Worm (Caenorhabditis elegans) whole organism, L2 larva: ENCODE measurements around the gene C28A5.6.
"Not testable (repeated sequence)": the region's sequence is repeated elsewhere in the genome, so short reads cannot be mapped to it uniquely, and the experiment has no call there.

Source experiments
- C34F6.9 ChIP-seq: fragments of 150-350 bp; optimal IDR thresholded peaks from 2 replicates; lab custom pipeline; 2014; ENCODE audit warnings: missing biosample characterization, missing genetic modification characterization
- F13H6.1 ChIP-seq: sonication (generic microtip); optimal IDR thresholded peaks from 2 replicates; lab custom pipeline; 2016; ENCODE audit warnings: missing genetic modification characterization, missing compliant biosample characterization
- Y55F3AM.14 ChIP-seq: fragments of 200-800 bp; sonication (Bioruptor generic); optimal IDR thresholded peaks from 2 replicates; lab custom pipeline; 2018; ENCODE audit warnings: mild to moderate bottlenecking, missing genetic modification characterization, missing compliant biosample characterization
- ZK546.5 ChIP-seq: sonication (generic microtip); optimal IDR thresholded peaks from 2 replicates; lab custom pipeline; 2017; ENCODE audit warnings: missing biosample characterization, missing genetic modification characterization
- alr-1 ChIP-seq: fragments of 150-350 bp; optimal IDR thresholded peaks from 2 replicates; lab custom pipeline; 2014; ENCODE audit warnings: missing biosample characterization, missing genetic modification characterization
- aly-2 ChIP-seq: fragments of 150-350 bp; optimal IDR thresholded peaks from 2 replicates; lab custom pipeline; 2014; ENCODE audit warnings: missing biosample characterization, missing genetic modification characterization
- ama-1 ChIP-seq: fragments of 150-350 bp; optimal IDR thresholded peaks from 2 replicates; lab custom pipeline; 2018; ENCODE audit warnings: inconsistent platforms
- blmp-1 ChIP-seq: sonication (generic microtip); optimal IDR thresholded peaks from 2 replicates; lab custom pipeline; 2017; ENCODE audit warnings: missing genetic modification characterization, mild to moderate bottlenecking, missing compliant biosample characterization, antibody characterized with exemption, moderate library complexity; ENCODE audit not compliant: insufficient read depth
- ceh-16 ChIP-seq: fragments of 150-350 bp; optimal IDR thresholded peaks from 2 replicates; lab custom pipeline; 2014; ENCODE audit warnings: missing biosample characterization, missing genetic modification characterization
- ceh-82 ChIP-seq: fragments of 150-350 bp; optimal IDR thresholded peaks from 2 replicates; lab custom pipeline; 2014; ENCODE audit warnings: missing biosample characterization, missing genetic modification characterization
- crh-2 ChIP-seq: sonication (generic microtip); optimal IDR thresholded peaks from 2 replicates; lab custom pipeline; 2017; ENCODE audit warnings: missing biosample characterization, missing genetic modification characterization
- dmd-4 ChIP-seq: sonication (generic microtip); optimal IDR thresholded peaks from 2 replicates; lab custom pipeline; 2017; ENCODE audit warnings: missing biosample characterization, missing genetic modification characterization
- egl-27 ChIP-seq: sonication (generic microtip); optimal IDR thresholded peaks from 3 replicates; lab custom pipeline; 2017; ENCODE audit warnings: missing biosample characterization, missing genetic modification reagents, missing genetic modification characterization
- elt-1 ChIP-seq: fragments of 150-350 bp; optimal IDR thresholded peaks from 2 replicates; lab custom pipeline; 2014; ENCODE audit warnings: missing biosample characterization, missing genetic modification characterization
- elt-3 ChIP-seq: sonication (generic microtip); optimal IDR thresholded peaks from 2 replicates; lab custom pipeline; 2017; ENCODE audit warnings: missing biosample characterization, missing genetic modification characterization
- fos-1 ChIP-seq: fragments of 150-350 bp; optimal IDR thresholded peaks from 2 replicates; lab custom pipeline; 2014; ENCODE audit warnings: missing biosample characterization, missing genetic modification characterization
- gmeb-1 ChIP-seq: fragments of 150-350 bp; optimal IDR thresholded peaks from 2 replicates; lab custom pipeline; 2014; ENCODE audit warnings: missing biosample characterization, missing genetic modification characterization
- lin-11 ChIP-seq: fragments of 150-350 bp; sonication (generic microtip); optimal IDR thresholded peaks from 2 replicates; lab custom pipeline; 2014; ENCODE audit warnings: missing biosample characterization, missing genetic modification characterization, inconsistent platforms, mixed read lengths
- lin-13 ChIP-seq: fragments of 150-350 bp; optimal IDR thresholded peaks from 2 replicates; lab custom pipeline; 2014; ENCODE audit warnings: missing biosample characterization, missing genetic modification reagents, missing genetic modification characterization
- lin-39 ChIP-seq: fragments of 150-350 bp; optimal IDR thresholded peaks from 2 replicates; lab custom pipeline; 2014; ENCODE audit warnings: missing biosample characterization, missing genetic modification reagents, missing genetic modification characterization
- lsy-2 ChIP-seq, 2 experiments: fragments of 150-350 bp in 1 of 2; sonication (generic microtip) in 1 of 2; optimal IDR thresholded peaks; 2 replicates each; lab custom pipeline; 2014 to 2017; ENCODE audit warnings: missing biosample characterization in 2 of 2, missing genetic modification characterization in 2 of 2
- mab-5 ChIP-seq: fragments of 150-350 bp; optimal IDR thresholded peaks from 2 replicates; lab custom pipeline; 2014; ENCODE audit warnings: missing biosample characterization, missing genetic modification characterization
- mbf-1 ChIP-seq: sonication (generic microtip); optimal IDR thresholded peaks from 2 replicates; lab custom pipeline; 2017; ENCODE audit warnings: missing biosample characterization, missing genetic modification characterization
- mdl-1 ChIP-seq, 2 experiments: fragments of 150-350 bp in 1 of 2; sonication (generic microtip) in 1 of 2; optimal IDR thresholded peaks; 2 replicates each; lab custom pipeline; 2017; ENCODE audit warnings: missing biosample characterization in 2 of 2, missing genetic modification characterization in 2 of 2
- nhr-11 ChIP-seq: fragments of 150-350 bp; optimal IDR thresholded peaks from 2 replicates; lab custom pipeline; 2014; ENCODE audit warnings: missing biosample characterization, missing genetic modification characterization
- nhr-129 ChIP-seq: fragments of 150-350 bp; optimal IDR thresholded peaks from 2 replicates; lab custom pipeline; 2014; ENCODE audit warnings: missing biosample characterization, missing genetic modification characterization
- nhr-21 ChIP-seq: fragments of 150-350 bp; optimal IDR thresholded peaks from 2 replicates; lab custom pipeline; 2014; ENCODE audit warnings: missing biosample characterization, missing genetic modification characterization
- nhr-23 ChIP-seq: fragments of 150-350 bp; optimal IDR thresholded peaks from 2 replicates; lab custom pipeline; 2014; ENCODE audit warnings: missing biosample characterization, missing genetic modification reagents, missing genetic modification characterization
- nhr-25 ChIP-seq: fragments of 150-350 bp; sonication (generic microtip); optimal IDR thresholded peaks from 3 replicates; lab custom pipeline; 2014; ENCODE audit warnings: missing biosample characterization, missing genetic modification characterization
- nhr-6 ChIP-seq: fragments of 150-350 bp; optimal IDR thresholded peaks from 2 replicates; lab custom pipeline; 2014; ENCODE audit warnings: missing biosample characterization, missing genetic modification characterization
- peb-1 ChIP-seq: fragments of 150-350 bp; optimal IDR thresholded peaks from 2 replicates; lab custom pipeline; 2014; ENCODE audit warnings: missing biosample characterization, missing genetic modification characterization
- skn-1 ChIP-seq: sonication (generic microtip); optimal IDR thresholded peaks from 2 replicates; lab custom pipeline; 2017; ENCODE audit warnings: missing biosample characterization, missing genetic modification characterization
- sma-3 ChIP-seq: sonication (generic microtip); optimal IDR thresholded peaks from 2 replicates; lab custom pipeline; 2016; ENCODE audit warnings: missing genetic modification reagents, missing genetic modification characterization, missing compliant biosample characterization
- sma-9 ChIP-seq, 2 experiments: fragments of 150-350 bp in 1 of 2; sonication (generic microtip) in 1 of 2; optimal IDR thresholded peaks; 2 replicates each; lab custom pipeline; 2014 to 2016; ENCODE audit warnings: missing genetic modification characterization in 2 of 2, mild to moderate bottlenecking in 1 of 2, missing biosample characterization in 1 of 2, missing compliant biosample characterization in 1 of 2, missing genetic modification reagents in 1 of 2, moderate library complexity in 1 of 2
- snpc-4 ChIP-seq: fragments of 150-350 bp; optimal IDR thresholded peaks from 2 replicates; lab custom pipeline; 2014; ENCODE audit warnings: missing biosample characterization, missing genetic modification characterization
- unc-39 ChIP-seq: fragments of 150-350 bp; optimal IDR thresholded peaks from 2 replicates; lab custom pipeline; 2014; ENCODE audit warnings: missing biosample characterization, missing genetic modification characterization
- unc-55 ChIP-seq: fragments of 150-350 bp; sonication (generic microtip); optimal IDR thresholded peaks from 3 replicates; lab custom pipeline; 2014; ENCODE audit warnings: missing biosample characterization, missing genetic modification reagents, missing genetic modification characterization
- zag-1 ChIP-seq: fragments of 150-350 bp; optimal IDR thresholded peaks from 2 replicates; lab custom pipeline; 2014; ENCODE audit warnings: missing biosample characterization, missing genetic modification characterization
- ztf-1 ChIP-seq: fragments of 200-800 bp; sonication (Bioruptor generic); conservative IDR thresholded peaks from 2 replicates; pipeline ENCODE4 v1.3.6; 2022; ENCODE audit warnings: missing genetic modification characterization, missing compliant biosample characterization
- ztf-11 ChIP-seq: sonication (generic microtip); optimal IDR thresholded peaks from 2 replicates; lab custom pipeline; 2017; ENCODE audit warnings: missing biosample characterization, missing genetic modification characterization
- ztf-4 ChIP-seq: fragments of 150-350 bp; optimal IDR thresholded peaks from 2 replicates; lab custom pipeline; 2014; ENCODE audit warnings: missing biosample characterization, missing genetic modification characterization

Gene C28A5.6

ce11 chrIII:4417956-4418355 is 11.3 kb downstream of the C28A5.6 start, which contains the start of the genes R07E5.19 and pdcd-2:
TSS of gene R07E5.19 (minus strand) at chrIII:4418056.
TSS of gene pdcd-2 (minus strand) at chrIII:4418057.
- TF ChIP-seq blmp-1 = no peak
- no peak for TF ChIP-seq unc-55 (GFP tag; lab: Kevin White, UChicago)
- TF ChIP-seq ceh-16 = no peak
- TF ChIP-seq ztf-11 (tag; lab: Kevin White, UChicago) = no peak
- TF ChIP-seq sma-3 (GFP tag; lab: Kevin White, UChicago) = no peak
- no peak for TF ChIP-seq unc-39 (tag; lab: Kevin White, UChicago)
- TF ChIP-seq snpc-4 (tag; lab: Kevin White, UChicago) = no peak
- no peak for TF ChIP-seq ZK546.5 (tag; lab: Kevin White, UChicago)
- no peak for TF ChIP-seq nhr-11 (tag; lab: Kevin White, UChicago)
- no peak for TF ChIP-seq ceh-82 (tag; lab: Kevin White, UChicago)
- no peak for TF ChIP-seq nhr-6
- no peak for TF ChIP-seq fos-1 (tag; lab: Kevin White, UChicago)
- TF ChIP-seq elt-3 = no peak
- no peak for TF ChIP-seq nhr-129 (tag; lab: Kevin White, UChicago)
- no peak for TF ChIP-seq ztf-1 (GFP tag; lab: Robert Waterston, UW)
- no peak for TF ChIP-seq mbf-1 (tag; lab: Kevin White, UChicago)
- TF ChIP-seq gmeb-1 = no peak

- no peak for TF ChIP-seq blmp-1
- TF ChIP-seq snpc-4 (tag; lab: Kevin White, UChicago) = no peak
- no peak for TF ChIP-seq nhr-25
- TF ChIP-seq nhr-6 = no peak
- TF ChIP-seq skn-1 (tag; lab: Kevin White, UChicago) = no peak
- no peak for TF ChIP-seq ama-1 (lab: Kevin White, UChicago)
- TF ChIP-seq zag-1 = no peak
- no peak for TF ChIP-seq sma-9 (GFP tag; optimal IDR thresholded peaks at IDR 0.05; lab: Kevin White, UChicago)
- no peak for TF ChIP-seq sma-9 (tag; optimal IDR thresholded peaks at IDR 0.05; lab: Kevin White, UChicago)
- TF ChIP-seq ZK546.5 (tag; lab: Kevin White, UChicago) = no peak
- TF ChIP-seq lin-39 = no peak
- TF ChIP-seq alr-1 = no peak
- no peak for TF ChIP-seq mdl-1 (tag; optimal IDR thresholded peaks at IDR 0.05; lab: Kevin White, UChicago)
- TF ChIP-seq gmeb-1 = no peak
- TF ChIP-seq ztf-1 (GFP tag; lab: Robert Waterston, UW) = no peak
- TF ChIP-seq F13H6.1 (tag; lab: Kevin White, UChicago) = no peak
- TF ChIP-seq, all 48 proteins: peak for 0
Observed at ce11 chrIII:4415135-4415534, 14.2 kb downstream of the C28A5.6 start, which contains the start of gene R07E5.11. TSS of gene R07E5.11 (minus strand) at chrIII:4415235.

- TF ChIP-seq sma-3 (GFP tag; lab: Kevin White, UChicago) (peak; percentile 40), lin-13 (GFP tag; lab: Kevin White, UChicago) (peak; percentile 38), nhr-21 (tag; lab: Kevin White, UChicago) (peak; percentile 17), snpc-4 (tag; lab: Kevin White, UChicago) (peak; percentile 97), nhr-6 (peak; percentile 16), gmeb-1 (peak; percentile 53), sma-9 (GFP tag; optimal IDR thresholded peaks at IDR 0.05; lab: Kevin White, UChicago) (peak; percentile 79), lsy-2 (tag; optimal IDR thresholded peaks at IDR 0.05; lab: Kevin White, UChicago) (peak; percentile 46 to 73), C34F6.9 (tag; lab: Kevin White, UChicago) (peak; percentile 73), nhr-129 (tag; lab: Kevin White, UChicago) (peak; percentile 32), Y55F3AM.14 (GFP tag; lab: Kevin White, UChicago) (peak; percentile 36), fos-1 (tag; lab: Kevin White, UChicago) (peak; percentile 12), F13H6.1 (tag; lab: Kevin White, UChicago) (peak; percentile 45), nhr-25 (peak; percentile 37), crh-2 (peak; percentile 36), egl-27 (tag; lab: Kevin White, UChicago) (peak; percentile 13), unc-55 (GFP tag; lab: Kevin White, UChicago) (peak; percentile 69)
- not testable (repeated sequence) for TF ChIP-seq sma-9 (tag; optimal IDR thresholded peaks at IDR 0.05; lab: Kevin White, UChicago)
Observed at ce11 chrIII:4414041-4414440, 15.3 kb downstream of the C28A5.6 start.

- TF ChIP-seq crh-2 (peak; percentile 54), ztf-4 (tag; lab: Kevin White, UChicago) (no peak), skn-1 (tag; lab: Kevin White, UChicago) (peak; percentile 59), lin-13 (GFP tag; lab: Kevin White, UChicago) (no peak), egl-27 (tag; lab: Kevin White, UChicago) (no peak), Y55F3AM.14 (GFP tag; lab: Kevin White, UChicago) (no peak), zag-1 (no peak), elt-1 (no peak), mab-5 (tag; lab: Kevin White, UChicago) (no peak), snpc-4 (tag; lab: Kevin White, UChicago) (no peak), ceh-16 (no peak), ZK546.5 (tag; lab: Kevin White, UChicago) (no peak), aly-2 (tag; lab: Kevin White, UChicago) (no peak), nhr-21 (tag; lab: Kevin White, UChicago) (no peak), sma-9 (GFP tag; optimal IDR thresholded peaks at IDR 0.05; lab: Kevin White, UChicago) (peak; percentile 37), sma-9 (tag; optimal IDR thresholded peaks at IDR 0.05; lab: Kevin White, UChicago) (no peak), fos-1 (tag; lab: Kevin White, UChicago) (peak; percentile 91), C34F6.9 (tag; lab: Kevin White, UChicago) (no peak), nhr-25 (no peak), mbf-1 (tag; lab: Kevin White, UChicago) (no peak), alr-1 (no peak), nhr-6 (no peak), lin-11 (no peak), nhr-23 (no peak), dmd-4 (tag; lab: Kevin White, UChicago) (no peak), unc-39 (tag; lab: Kevin White, UChicago) (no peak), peb-1 (no peak), ceh-82 (tag; lab: Kevin White, UChicago) (no peak), unc-55 (GFP tag; lab: Kevin White, UChicago) (no peak), gmeb-1 (no peak), sma-3 (GFP tag; lab: Kevin White, UChicago) (no peak), F13H6.1 (tag; lab: Kevin White, UChicago) (no peak), lin-39 (no peak)
Observed at ce11 chrIII:4413099-4413498, 16.2 kb downstream of the C28A5.6 start, which contains the start of gene mpc-1. TSS of gene mpc-1 (plus strand) at chrIII:4413457.
